Fruit fly (Drosophila melanogaster): ENCODE measurements around the gene CG5001.

CG5001 gene

dm6 chr2L:1169867-1170415 is 15.6 kb upstream of the CG5001 start, which contains the start of the genes CG31922 and Plap (continued):
- TF ChIP-seq btn (GFP tag; optimal IDR thresholded peaks at IDR 0.05) (no peak), CG11398 (GFP tag; optimal IDR thresholded peaks at IDR 0.05) (no peak), her (GFP tag; optimal IDR thresholded peaks at IDR 0.05) (peak; percentile 9), CG2202 (tag; optimal IDR thresholded peaks at IDR 0.05) (peak; percentile 9), CG4282 (GFP tag; optimal IDR thresholded peaks at IDR 0.05) (peak; percentile 17), amos (GFP tag; IDR thresholded peaks at IDR 0.05; ENCODE audit: partially characterized antibody) (peak; percentile 82; the same call in 1 of the 2 replicates), schlank (tag; optimal IDR thresholded peaks at IDR 0.05) (no peak), CG7839 (tag; optimal IDR thresholded peaks at IDR 0.05) (no peak), Hmr (GFP tag; optimal IDR thresholded peaks at IDR 0.05) (no peak), Kr (GFP tag; optimal IDR thresholded peaks at IDR 0.05) (no peak), wdn (GFP tag; IDR thresholded peaks at IDR 0.05) (no peak), ato (GFP tag; IDR thresholded peaks at IDR 0.05; ENCODE audit: partially characterized antibody) (peak; percentile 53), Usf (GFP tag; optimal IDR thresholded peaks at IDR 0.05) (no peak), run (tag; optimal IDR thresholded peaks at IDR 0.05) (no peak), bab2 (GFP tag; optimal IDR thresholded peaks at IDR 0.05) (peak; percentile 64), aop (GFP tag; IDR thresholded peaks at IDR 0.05) (no peak), CG6175 (GFP tag; IDR thresholded peaks at IDR 0.05) (no peak), psq (GFP tag; optimal IDR thresholded peaks at IDR 0.05) (peak; percentile 16), NC2β (GFP tag; optimal IDR thresholded peaks at IDR 0.05) (peak; percentile 48), CG7357 (GFP tag; IDR thresholded peaks at IDR 0.05) (no peak), CG10274 (GFP tag; optimal IDR thresholded peaks at IDR 0.05) (no peak), CG11247 (GFP tag; IDR thresholded peaks at IDR 0.05) (no peak), seq (GFP tag; IDR thresholded peaks at IDR 0.05) (peak; percentile 32; the same call in 1 of the 2 replicates), D (optimal IDR thresholded peaks at IDR 0.05) (no peak), D (GFP tag; optimal IDR thresholded peaks at IDR 0.05) (peak; percentile 28), CG4360 (GFP tag; IDR thresholded peaks at IDR 0.05) (no peak), dmrt99B (tag; optimal IDR thresholded peaks at IDR 0.05) (no peak), stc (GFP tag; IDR thresholded peaks at IDR 0.05) (0 out of 2 replicates have a peak, but pooled peaks have one; percentile 7), cato (GFP tag; optimal IDR thresholded peaks at IDR 0.05; ENCODE audit: borderline replicate concordance) (peak; percentile 52), Dp (GFP tag; optimal IDR thresholded peaks at IDR 0.05) (peak; percentile 38), CG11560 (tag; IDR thresholded peaks at IDR 0.05) (0 out of 3 replicates have a peak, but pooled peaks have one; percentile 55), Gsc (GFP tag; IDR thresholded peaks at IDR 0.05) (no peak), Eip74EF (GFP tag; optimal IDR thresholded peaks at IDR 0.05) (no peak), PHDP (tag; optimal IDR thresholded peaks at IDR 0.05) (peak; percentile 64), CrebB (tag; optimal IDR thresholded peaks at IDR 0.05) (peak; percentile 32), ERR (GFP tag; optimal IDR thresholded peaks at IDR 0.05) (no peak), kay (GFP tag; optimal IDR thresholded peaks at IDR 0.05) (peak; percentile 53), CG7556 (GFP tag; optimal IDR thresholded peaks at IDR 0.05) (peak; percentile 48), lola (GFP tag; optimal IDR thresholded peaks at IDR 0.05) (peak in 1 of 3 experiments; percentile 67), lilli (GFP tag; optimal IDR thresholded peaks at IDR 0.05) (peak; percentile 87), CG17829 (tag; optimal IDR thresholded peaks at IDR 0.05) (peak; percentile 80), pros (GFP tag; optimal IDR thresholded peaks at IDR 0.05) (no peak), Optix (GFP tag; IDR thresholded peaks at IDR 0.05) (no peak), repo (GFP tag; optimal IDR thresholded peaks at IDR 0.05) (peak; percentile 7), maf-S (GFP tag; optimal IDR thresholded peaks at IDR 0.05) (peak; percentile 19), Chrac-16 (GFP tag; optimal IDR thresholded peaks at IDR 0.05) (peak; percentile 64), pzg (GFP tag; optimal IDR thresholded peaks at IDR 0.05) (peak; percentile 58), crp (GFP tag; optimal IDR thresholded peaks at IDR 0.05) (peak in 1 of 2 experiments; percentile 33), CG12299 (tag; optimal IDR thresholded peaks at IDR 0.05) (peak; percentile 53), slou (GFP tag; optimal IDR thresholded peaks at IDR 0.05) (peak; percentile 68)

All from whole organism, embryonic.